Worm (Caenorhabditis elegans): Measurements from ENCODE around the gene M03F8.7.
A peak's percentile ranks its signal among the peaks of the same experiment; 100 is the strongest.

M03F8.7 gene

ce11 chrV:5939503-5940072, 2.8 kb downstream of the M03F8.7 start, which contains the start of gene syf-3:
Gene syf-3, plus strand, starts transcription at chrV:5940022.
- TF ChIP-seq unc-130 (tag; optimal IDR thresholded peaks at IDR 0.05) (no peak), fkh-8 (tag; optimal IDR thresholded peaks at IDR 0.05) (no peak), nhr-90 (tag; optimal IDR thresholded peaks at IDR 0.05; ENCODE audit: poor library complexity) (peak; percentile 59), nhr-47 (tag; optimal IDR thresholded peaks at IDR 0.05) (peak; percentile 84), unc-98 (GFP tag; IDR thresholded peaks at IDR 0.05) (no peak), ztf-4 (tag; optimal IDR thresholded peaks at IDR 0.05) (no peak), pqm-1 (tag; optimal IDR thresholded peaks at IDR 0.05) (no peak), mef-2 (tag; optimal IDR thresholded peaks at IDR 0.05) (no peak), egl-13 (tag; optimal IDR thresholded peaks at IDR 0.05) (no peak), efl-1 (optimal IDR thresholded peaks at IDR 0.05) (peak; percentile 99 to 100), efl-1 (GFP tag; optimal IDR thresholded peaks at IDR 0.05 in 1 of 2) (peak; percentile 100), fkh-10 (GFP tag; optimal IDR thresholded peaks at IDR 0.05) (no peak), rnt-1 (tag; optimal IDR thresholded peaks at IDR 0.05) (peak; percentile 87), sox-4 (tag; optimal IDR thresholded peaks at IDR 0.05) (peak; percentile 37), xbp-1 (tag; optimal IDR thresholded peaks at IDR 0.05) (peak; percentile 77), lin-15B (tag; optimal IDR thresholded peaks at IDR 0.05) (no peak), aly-2 (tag; optimal IDR thresholded peaks at IDR 0.05) (peak; percentile 69), unc-62 (GFP tag; optimal IDR thresholded peaks at IDR 0.05) (no peak), pag-3 (tag; optimal IDR thresholded peaks at IDR 0.05; ENCODE audit: borderline replicate concordance, insufficient read depth) (no peak), ceh-8 (GFP tag; optimal IDR thresholded peaks at IDR 0.05) (no peak), ama-1 (optimal IDR thresholded peaks at IDR 0.05) (no peak), ztf-11 (tag; optimal IDR thresholded peaks at IDR 0.05) (no peak), lin-39 (tag; optimal IDR thresholded peaks at IDR 0.05) (peak; percentile 62), nhr-11 (tag; optimal IDR thresholded peaks at IDR 0.05) (no peak), C16A3.4 (tag; optimal IDR thresholded peaks at IDR 0.05) (peak; percentile 18), fkh-4 (tag; optimal IDR thresholded peaks at IDR 0.05; ENCODE audit: borderline replicate concordance) (peak; percentile 3), nhr-20 (tag; optimal IDR thresholded peaks at IDR 0.05) (peak; percentile 49), nhr-12 (tag; optimal IDR thresholded peaks at IDR 0.05) (no peak), dsc-1 (tag; optimal IDR thresholded peaks at IDR 0.05) (peak; percentile 72), lin-14 (GFP tag; optimal IDR thresholded peaks at IDR 0.05) (no peak), aha-1 (tag; optimal IDR thresholded peaks at IDR 0.05) (no peak), irx-1 (tag; optimal IDR thresholded peaks at IDR 0.05) (peak; percentile 68), Y116A8C.19 (tag; optimal IDR thresholded peaks at IDR 0.05; ENCODE audit: borderline replicate concordance) (no peak), pax-3 (tag; optimal IDR thresholded peaks at IDR 0.05) (no peak), hlh-4 (tag; optimal IDR thresholded peaks at IDR 0.05) (no peak), lin-35 (GFP tag; optimal IDR thresholded peaks at IDR 0.05) (peak; percentile 99 to 100), skn-1 (tag; optimal IDR thresholded peaks at IDR 0.05) (peak; percentile 68), lin-13 (GFP tag; optimal IDR thresholded peaks at IDR 0.05) (no peak), grh-1 (GFP tag; IDR thresholded peaks at IDR 0.05) (peak; percentile 68), lir-3 (tag; optimal IDR thresholded peaks at IDR 0.05; ENCODE audit: poor library complexity) (peak; percentile 11), nhr-28 (tag; optimal IDR thresholded peaks at IDR 0.05) (no peak), swsn-7 (tag; optimal IDR thresholded peaks at IDR 0.05) (peak; percentile 59), C34B4.2 (tag; optimal IDR thresholded peaks at IDR 0.05) (no peak), elt-3 (tag; optimal IDR thresholded peaks at IDR 0.05) (no peak), dpl-1 (GFP tag; optimal IDR thresholded peaks at IDR 0.05) (peak; percentile 99 to 100 (median 100)), nhr-237 (tag; optimal IDR thresholded peaks at IDR 0.05) (no peak), zip-4 (GFP tag; optimal IDR thresholded peaks at IDR 0.05) (no peak), F16B12.6 (tag; optimal IDR thresholded peaks at IDR 0.05) (peak; percentile 30), elt-2 (tag; optimal IDR thresholded peaks at IDR 0.05) (no peak), ceh-90 (tag; optimal IDR thresholded peaks at IDR 0.05) (peak; percentile 30), ceh-82 (tag; optimal IDR thresholded peaks at IDR 0.05) (peak; percentile 57 to 73 (median 59)), blmp-1 (tag; optimal IDR thresholded peaks at IDR 0.05) (no peak)
